Worm (Caenorhabditis elegans) whole organism, L1 larva: ENCODE data around the gene pxmp-4.

Experiments used
- jun-1 ChIP-seq: fragments of 150-350 bp; optimal IDR thresholded peaks from 2 replicates; lab custom pipeline; 2014; ENCODE audit warnings: missing biosample characterization, missing genetic modification reagents, missing genetic modification characterization
- mdl-1 ChIP-seq, 2 experiments: fragments of 150-350 bp; optimal IDR thresholded peaks; 2 replicates each; lab custom pipeline; 2014 to 2017; ENCODE audit warnings: missing biosample characterization in 2 of 2, missing genetic modification characterization in 2 of 2, inconsistent platforms in 1 of 2

DNA sequence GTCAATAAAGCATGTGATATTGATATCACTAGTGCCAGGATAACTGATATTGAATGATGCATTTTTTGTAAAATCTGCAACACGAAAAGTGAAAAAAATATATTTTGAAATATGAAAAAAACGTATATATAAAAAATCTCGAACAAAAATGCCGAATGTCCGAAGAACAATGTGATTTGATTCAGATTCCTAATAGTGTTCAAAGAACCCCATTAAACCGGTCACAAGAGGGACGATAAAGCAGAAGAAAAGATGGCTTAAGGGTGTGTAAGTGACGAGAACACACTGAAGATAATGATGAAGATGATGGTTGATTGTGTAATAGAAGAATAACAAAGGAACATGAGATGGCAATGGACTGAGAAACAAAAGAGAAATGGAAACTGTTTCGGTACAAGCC, 49.0 kb downstream of the pxmp-4 start, which contains the start of gene T21D12.14:
- TF ChIP-seq mdl-1 (tag; optimal IDR thresholded peaks at IDR 0.05; lab: Kevin White, UChicago) (no peak), jun-1 (tag; lab: Kevin White, UChicago) (no peak)
